Worm (Caenorhabditis elegans) whole organism, L3 larva: ENCODE measurements around the gene C35B1.5.

Source experiments
- ama-1 ChIP-seq: fragments of 150-350 bp; optimal IDR thresholded peaks from 2 replicates; lab custom pipeline; 2018
- mdl-1 ChIP-seq: fragments of 150-350 bp; optimal IDR thresholded peaks from 2 replicates; lab custom pipeline; 2014; ENCODE audit warnings: missing biosample characterization, missing genetic modification characterization
- nfya-1 ChIP-seq: sonication (generic microtip); optimal IDR thresholded peaks from 2 replicates; lab custom pipeline; 2017; ENCODE audit warnings: missing genetic modification characterization, mild to moderate bottlenecking, missing compliant biosample characterization, antibody characterized with exemption, moderate library complexity; ENCODE audit not compliant: insufficient read depth

DNA sequence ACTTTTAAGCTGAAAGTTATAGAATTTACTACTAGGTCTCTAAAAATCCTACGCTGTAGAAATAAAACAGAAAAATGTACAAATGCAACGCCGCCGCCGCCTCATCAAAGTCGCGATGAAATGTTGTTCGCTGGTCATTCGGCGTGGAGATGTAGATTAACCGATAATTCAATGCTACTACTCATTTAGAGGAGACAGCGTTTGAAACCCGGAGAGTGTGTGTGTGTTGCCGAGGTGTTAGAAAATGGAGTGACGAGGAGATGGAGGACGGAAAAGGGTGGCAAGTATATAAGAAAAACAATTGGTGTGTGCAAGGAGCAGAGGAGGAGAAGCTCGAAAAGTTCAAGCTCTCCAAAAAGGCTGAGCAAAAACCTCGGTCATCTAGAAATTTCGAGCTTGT lies 31.7 kb downstream of the C35B1.5 start:
- TF ChIP-seq nfya-1 = no peak
- no peak for TF ChIP-seq ama-1 (lab: Kevin White, UChicago)
- no peak for TF ChIP-seq mdl-1
